Fruit fly (Drosophila melanogaster) whole organism, prepupa: ENCODE data around the gene Nrt.

ENCODE experiments used
- Blimp-1 ChIP-seq: fragments of 200-800 bp; sonication (Bioruptor generic); optimal IDR thresholded peaks from 3 replicates; lab custom pipeline; 2017; ENCODE audit warnings: missing biosample characterization, missing genetic modification characterization, mild to moderate bottlenecking, moderate library complexity, missing genetic modification reagents
- CG10631 ChIP-seq: fragments of 200-800 bp; sonication (Bioruptor generic); optimal IDR thresholded peaks from 2 replicates; lab custom pipeline; 2016; ENCODE audit warnings: missing biosample characterization, missing genetic modification characterization
- CG10669 ChIP-seq: fragments of 200-800 bp; sonication (Bioruptor generic); optimal IDR thresholded peaks from 3 replicates; lab custom pipeline; 2018; ENCODE audit warnings: missing biosample characterization, mild to moderate bottlenecking, missing genetic modification characterization, moderate library complexity
- CG11294 ChIP-seq: fragments of 200-800 bp; sonication (Bioruptor generic); IDR thresholded peaks from 2 replicates; pipeline ENCODE4 v1.3.6; 2022; ENCODE audit warnings: missing biosample characterization, missing genetic modification characterization
- CG11762 ChIP-seq: fragments of 200-800 bp; sonication (Bioruptor generic); optimal IDR thresholded peaks from 3 replicates; lab custom pipeline; 2016; ENCODE audit warnings: missing biosample characterization, missing genetic modification characterization; ENCODE audit not compliant: insufficient read depth
- CG15336 ChIP-seq: fragments of 200-800 bp; sonication (Bioruptor generic); IDR thresholded peaks from 2 replicates; pipeline ENCODE4 v1.3.6; 2022; ENCODE audit warnings: missing biosample characterization, missing genetic modification characterization
- CG1621 ChIP-seq: fragments of 200-800 bp; sonication (Bioruptor generic); optimal IDR thresholded peaks from 3 replicates; lab custom pipeline; 2018; ENCODE audit warnings: missing biosample characterization, mild to moderate bottlenecking, missing genetic modification characterization
- CG3032 ChIP-seq: fragments of 200-800 bp; optimal IDR thresholded peaks from 2 replicates; lab custom pipeline; 2019; ENCODE audit warnings: missing biosample characterization, mild to moderate bottlenecking, missing genetic modification characterization, moderate library complexity
- CG32006 ChIP-seq: fragments of 200-800 bp; sonication (Bioruptor generic); optimal IDR thresholded peaks from 3 replicates; lab custom pipeline; 2017; ENCODE audit warnings: missing biosample characterization, mild to moderate bottlenecking, missing genetic modification characterization
- CG34406 ChIP-seq: fragments of 200-800 bp; sonication (Bioruptor generic); optimal IDR thresholded peaks from 3 replicates; lab custom pipeline; 2016; ENCODE audit warnings: missing biosample characterization, missing genetic modification characterization
- CG3919 ChIP-seq: fragments of 200-800 bp; sonication (Bioruptor generic); optimal IDR thresholded peaks from 3 replicates; lab custom pipeline; 2016; ENCODE audit warnings: missing biosample characterization, missing genetic modification characterization
- CG4318 ChIP-seq: fragments of 200-800 bp; sonication (Bioruptor generic); optimal IDR thresholded peaks from 3 replicates; lab custom pipeline; 2017; ENCODE audit warnings: missing biosample characterization, mild to moderate bottlenecking, missing genetic modification characterization
- CG6163 ChIP-seq: fragments of 200-800 bp; sonication (Bioruptor generic); IDR thresholded peaks from 3 replicates; pipeline ENCODE4 v1.3.6; 2022; ENCODE audit warnings: missing biosample characterization, missing genetic modification characterization
- CG6276 ChIP-seq: fragments of 200-800 bp; sonication (Bioruptor generic); optimal IDR thresholded peaks from 2 replicates; lab custom pipeline; 2017; ENCODE audit warnings: missing biosample characterization, mild to moderate bottlenecking, missing genetic modification characterization
- CG6792 ChIP-seq: fragments of 200-800 bp; sonication (Bioruptor generic); optimal IDR thresholded peaks from 3 replicates; lab custom pipeline; 2016; ENCODE audit warnings: missing biosample characterization, missing genetic modification characterization
- CG6808 ChIP-seq: fragments of 200-800 bp; sonication (Bioruptor generic); optimal IDR thresholded peaks from 3 replicates; lab custom pipeline; 2017; ENCODE audit warnings: missing biosample characterization, missing genetic modification characterization, mild to moderate bottlenecking, moderate library complexity, missing genetic modification reagents
- CG6854 ChIP-seq: fragments of 200-800 bp; sonication (Bioruptor generic); optimal IDR thresholded peaks from 2 replicates; lab custom pipeline; 2017; ENCODE audit warnings: missing biosample characterization, mild to moderate bottlenecking, missing genetic modification characterization
- CG7368 ChIP-seq: fragments of 200-800 bp; sonication (Bioruptor generic); optimal IDR thresholded peaks from 3 replicates; lab custom pipeline; 2016; ENCODE audit warnings: missing biosample characterization, missing genetic modification characterization
- CG8119 ChIP-seq: fragments of 200-800 bp; sonication (Bioruptor generic); IDR thresholded peaks from 3 replicates; pipeline ENCODE4 v1.3.6; 2022; ENCODE audit warnings: missing biosample characterization, missing genetic modification characterization
- CG8319 ChIP-seq: fragments of 200-800 bp; sonication (Bioruptor generic); optimal IDR thresholded peaks from 3 replicates; lab custom pipeline; 2016; ENCODE audit warnings: missing biosample characterization, missing genetic modification characterization
- CG8632 ChIP-seq: fragments of 200-800 bp; sonication (Bioruptor generic); optimal IDR thresholded peaks from 3 replicates; lab custom pipeline; 2016; ENCODE audit warnings: missing biosample characterization, missing genetic modification characterization
- CG9139 ChIP-seq: fragments of 200-800 bp; sonication (Bioruptor generic); optimal IDR thresholded peaks from 3 replicates; lab custom pipeline; 2017; ENCODE audit warnings: missing biosample characterization, mild to moderate bottlenecking, missing genetic modification characterization
- Eip75B ChIP-seq: fragments of 200-800 bp; sonication (Bioruptor generic); optimal IDR thresholded peaks from 3 replicates; lab custom pipeline; 2016; ENCODE audit warnings: missing biosample characterization, missing genetic modification characterization
- Eip78C ChIP-seq: fragments of 200-800 bp; sonication (Bioruptor generic); peaks from one replicate; lab custom pipeline; 2016; ENCODE audit warnings: missing biosample characterization, missing genetic modification characterization
- Eip93F ChIP-seq: fragments of 200-800 bp; sonication (Bioruptor generic); optimal IDR thresholded peaks from 2 replicates; lab custom pipeline; 2016; ENCODE audit warnings: missing biosample characterization, mild to moderate bottlenecking, missing genetic modification characterization
- Ets21C ChIP-seq: fragments of 200-800 bp; sonication (Bioruptor generic); optimal IDR thresholded peaks from 3 replicates; lab custom pipeline; 2016; ENCODE audit warnings: missing biosample characterization, missing genetic modification characterization
- Gug ChIP-seq: fragments of 200-800 bp; sonication (Bioruptor generic); IDR thresholded peaks from 2 replicates; pipeline ENCODE4 v1.3.6; 2022; ENCODE audit warnings: missing biosample characterization, missing genetic modification characterization
- Hr38 ChIP-seq: sonication (Bioruptor generic); optimal IDR thresholded peaks from 2 replicates; lab custom pipeline; 2016; ENCODE audit warnings: missing biosample characterization, missing genetic modification characterization
- Hr39 ChIP-seq: fragments of 200-800 bp; sonication (Bioruptor generic); optimal IDR thresholded peaks from 2 replicates; lab custom pipeline; 2016; ENCODE audit warnings: missing biosample characterization, missing genetic modification characterization
- Lpt ChIP-seq: fragments of 200-800 bp; sonication (Bioruptor generic); optimal IDR thresholded peaks from 3 replicates; lab custom pipeline; 2016; ENCODE audit warnings: missing biosample characterization, missing genetic modification characterization
- Met ChIP-seq: fragments of 200-800 bp; sonication (Bioruptor generic); optimal IDR thresholded peaks from 3 replicates; lab custom pipeline; 2016; ENCODE audit warnings: missing biosample characterization, missing genetic modification characterization
- Smox ChIP-seq: fragments of 200-800 bp; sonication (Bioruptor generic); optimal IDR thresholded peaks from 3 replicates; lab custom pipeline; 2016; ENCODE audit warnings: missing biosample characterization, missing genetic modification characterization
- Sox102F ChIP-seq: fragments of 200-800 bp; sonication (Bioruptor generic); optimal IDR thresholded peaks from 2 replicates; lab custom pipeline; 2016; ENCODE audit warnings: missing biosample characterization, mild to moderate bottlenecking, missing genetic modification characterization
- Sox14 ChIP-seq: fragments of 200-800 bp; sonication (Bioruptor generic); optimal IDR thresholded peaks from 3 replicates; lab custom pipeline; 2016; ENCODE audit warnings: missing biosample characterization, missing genetic modification characterization
- Sox15 ChIP-seq: fragments of 200-800 bp; sonication (Bioruptor generic); optimal IDR thresholded peaks from 3 replicates; lab custom pipeline; 2016; ENCODE audit warnings: missing biosample characterization, missing genetic modification characterization
- achi ChIP-seq: fragments of 200-800 bp; sonication (Bioruptor generic); optimal IDR thresholded peaks from 3 replicates; lab custom pipeline; 2016; ENCODE audit warnings: missing biosample characterization, missing genetic modification characterization
- acj6 ChIP-seq: fragments of 200-800 bp; sonication (Bioruptor generic); optimal IDR thresholded peaks from 3 replicates; lab custom pipeline; 2016; ENCODE audit warnings: missing biosample characterization, missing genetic modification characterization
- cyc ChIP-seq: fragments of 200-800 bp; sonication (Bioruptor generic); optimal IDR thresholded peaks from 3 replicates; lab custom pipeline; 2016; ENCODE audit warnings: missing biosample characterization, missing genetic modification characterization
- dac ChIP-seq: fragments of 200-800 bp; sonication (Bioruptor generic); optimal IDR thresholded peaks from 2 replicates; lab custom pipeline; 2017; ENCODE audit warnings: missing biosample characterization, mild to moderate bottlenecking, missing genetic modification characterization
- dsx ChIP-seq: fragments of 200-800 bp; optimal IDR thresholded peaks from 3 replicates; lab custom pipeline; 2019; ENCODE audit warnings: missing biosample characterization, mild to moderate bottlenecking, missing genetic modification characterization, moderate library complexity; ENCODE audit not compliant: poor library complexity, severe bottlenecking
- eg ChIP-seq: fragments of 200-800 bp; sonication (Bioruptor generic); IDR thresholded peaks from 3 replicates; pipeline ENCODE4 v1.3.6; 2022; ENCODE audit warnings: missing biosample characterization, missing genetic modification characterization
- esn ChIP-seq: fragments of 200-800 bp; sonication (Bioruptor generic); optimal IDR thresholded peaks from 2 replicates; lab custom pipeline; 2016; ENCODE audit warnings: missing biosample characterization, mild to moderate bottlenecking, missing genetic modification characterization, moderate library complexity
- fd59A ChIP-seq: fragments of 200-800 bp; sonication (Bioruptor generic); optimal IDR thresholded peaks from 2 replicates; lab custom pipeline; 2017; ENCODE audit warnings: missing biosample characterization, mild to moderate bottlenecking, missing genetic modification characterization, missing genetic modification reagents
- fd85E ChIP-seq: fragments of 200-800 bp; sonication (Bioruptor generic); optimal IDR thresholded peaks from 3 replicates; lab custom pipeline; 2016; ENCODE audit warnings: missing biosample characterization, missing genetic modification characterization
- net ChIP-seq: fragments of 200-800 bp; sonication (Bioruptor generic); optimal IDR thresholded peaks from 3 replicates; lab custom pipeline; 2016; ENCODE audit warnings: missing biosample characterization, missing genetic modification characterization
- pdm3 ChIP-seq: fragments of 200-800 bp; sonication (Bioruptor generic); optimal IDR thresholded peaks from 3 replicates; lab custom pipeline; 2016; ENCODE audit warnings: missing biosample characterization, missing genetic modification characterization
- topi ChIP-seq: fragments of 200-800 bp; sonication (Bioruptor generic); optimal IDR thresholded peaks from 3 replicates; lab custom pipeline; 2016; ENCODE audit warnings: missing biosample characterization, missing genetic modification characterization

Gene Nrt

dm6 chr3L:16796603-16797002 is 30.7 kb downstream of the Nrt start (continued):
- no peak for TF ChIP-seq achi
- peak; percentile 5 for TF ChIP-seq Eip93F (GFP tag; lab: Kevin White, UChicago)
- peak; percentile 77 for TF ChIP-seq CG34406 (GFP tag; lab: Kevin White, UChicago)
- TF ChIP-seq fd85E, result no peak
- TF ChIP-seq CG1621 (tag; lab: Kevin White, UChicago), result no peak
- TF ChIP-seq CG8632 (GFP tag; lab: Kevin White, UChicago), result peak; percentile 71
- peak; percentile 73 for TF ChIP-seq CG6792 (GFP tag; lab: Kevin White, UChicago)
- TF ChIP-seq Hr38 (GFP tag; lab: Kevin White, UChicago), result no peak
- no peak for TF ChIP-seq CG3919 (GFP tag; lab: Kevin White, UChicago)
- TF ChIP-seq CG6276 (GFP tag; lab: Kevin White, UChicago), result no peak
- peak; percentile 78 for TF ChIP-seq CG8119 (GFP tag; lab: Robert Waterston, UW)
- peak; percentile 71; the same call in 2 of the 3 replicates for TF ChIP-seq eg
- peak; percentile 78 for TF ChIP-seq Sox14 (GFP tag; lab: Kevin White, UChicago)
- TF ChIP-seq dac (GFP tag; lab: Kevin White, UChicago), result no peak
- no peak for TF ChIP-seq Eip78C (GFP tag; lab: Kevin White, UChicago)
- peak; percentile 82 for TF ChIP-seq net (GFP tag; lab: Kevin White, UChicago)
- TF ChIP-seq esn (GFP tag; lab: Kevin White, UChicago), result peak; percentile 82
- TF ChIP-seq fd59A (GFP tag; lab: Kevin White, UChicago), result peak; percentile 17
- TF ChIP-seq CG6808 (GFP tag; lab: Kevin White, UChicago), result no peak
- TF ChIP-seq CG11294 (GFP tag; lab: Robert Waterston, UW), result 0 out of 2 replicates have a peak, but pooled peaks have one; percentile 14
- TF ChIP-seq dsx, result no peak
- TF ChIP-seq acj6 (GFP tag; lab: Kevin White, UChicago), result no peak
- peak; percentile 44 for TF ChIP-seq Sox15 (GFP tag; lab: Kevin White, UChicago)
- no peak for TF ChIP-seq CG4318 (GFP tag; lab: Kevin White, UChicago)
- peak; percentile 69 for TF ChIP-seq CG10631 (GFP tag; lab: Kevin White, UChicago)
- TF ChIP-seq Smox, result no peak
- peak; percentile 47 for TF ChIP-seq Ets21C (GFP tag; lab: Kevin White, UChicago)
- TF ChIP-seq CG6854, result no peak
- TF ChIP-seq CG10669 (GFP tag; lab: Kevin White, UChicago), result no peak
- TF ChIP-seq CG11762, result peak; percentile 9

- TF ChIP-seq net (GFP tag; lab: Kevin White, UChicago) (peak; percentile 64), Eip75B (no peak), Lpt (peak; percentile 10), CG6163 (GFP tag; lab: Robert Waterston, UW) (peak; percentile 33; the same call in 1 of the 3 replicates), fd85E (peak; percentile 31), cyc (GFP tag; lab: Kevin White, UChicago) (no peak), CG1621 (tag; lab: Kevin White, UChicago) (no peak), eg (peak; percentile 62; the same call in 2 of the 3 replicates), CG34406 (GFP tag; lab: Kevin White, UChicago) (peak; percentile 12), CG11762 (no peak), CG3032 (tag; lab: Kevin White, UChicago) (no peak), CG3919 (GFP tag; lab: Kevin White, UChicago) (peak; percentile 57), Ets21C (GFP tag; lab: Kevin White, UChicago) (no peak), CG8119 (GFP tag; lab: Robert Waterston, UW) (peak; percentile 41; the same call in 2 of the 3 replicates), esn (GFP tag; lab: Kevin White, UChicago) (peak; percentile 28), Sox102F (GFP tag; lab: Kevin White, UChicago) (peak; percentile 42), CG11294 (GFP tag; lab: Robert Waterston, UW) (peak; percentile 27; the same call in 1 of the 2 replicates), pdm3 (no peak), CG6808 (GFP tag; lab: Kevin White, UChicago) (peak; percentile 47), CG9139 (GFP tag; lab: Kevin White, UChicago) (peak; percentile 58), Hr38 (GFP tag; lab: Kevin White, UChicago) (no peak), CG6792 (GFP tag; lab: Kevin White, UChicago) (peak; percentile 14), CG7368 (peak; percentile 9), CG6854 (peak; percentile 76), Met (peak; percentile 2), topi (GFP tag; lab: Kevin White, UChicago) (peak; percentile 31), Gug (no peak), CG10669 (GFP tag; lab: Kevin White, UChicago) (peak; percentile 26), dsx (peak; percentile 7), CG8319 (GFP tag; lab: Kevin White, UChicago) (no peak), CG15336 (GFP tag; lab: Robert Waterston, UW) (peak; percentile 57; the same call in 1 of the 2 replicates), Blimp-1 (no peak), Eip78C (GFP tag; lab: Kevin White, UChicago) (peak; percentile 29), CG32006 (peak; percentile 1), Hr39 (GFP tag; lab: Kevin White, UChicago) (no peak), Eip93F (GFP tag; lab: Kevin White, UChicago) (no peak)
These were observed 34.2 kb downstream of the Nrt start for dm6 chr3L:16800026-16800425.
